Worm (Caenorhabditis elegans) whole organism, L4 larva: Measurements from ENCODE around the gene msi-1.
A peak's percentile ranks its signal among the peaks of the same experiment; 100 is the strongest.

Source experiments
- F37D6.2 ChIP-seq: sonication (generic microtip); optimal IDR thresholded peaks from 2 replicates; lab custom pipeline; 2016; ENCODE audit warnings: mild to moderate bottlenecking, missing genetic modification characterization, missing compliant biosample characterization
- F44E2.7 ChIP-seq: fragments of 200-800 bp; sonication (Bioruptor generic); IDR thresholded peaks from 2 replicates; pipeline ENCODE4 v2.1.2; 2022; ENCODE audit warnings: missing genetic modification characterization, missing compliant biosample characterization
- T20F7.1 ChIP-seq: fragments of 200-800 bp; sonication (Bioruptor generic); optimal IDR thresholded peaks from 2 replicates; lab custom pipeline; 2018; ENCODE audit warnings: mild to moderate bottlenecking, missing genetic modification characterization, missing compliant biosample characterization
- T26A8.4 ChIP-seq: fragments of 200-800 bp; sonication (Bioruptor generic); IDR thresholded peaks from 2 replicates; pipeline ENCODE4 v1.3.6; 2022; ENCODE audit warnings: missing genetic modification characterization, missing compliant biosample characterization
- Y5F2A.4 ChIP-seq: fragments of 200-800 bp; sonication (Bioruptor generic); optimal IDR thresholded peaks from 2 replicates; lab custom pipeline; 2018; ENCODE audit warnings: mild to moderate bottlenecking, missing genetic modification characterization, missing compliant biosample characterization
- Y75B8A.6 ChIP-seq: fragments of 200-800 bp; sonication (Bioruptor generic); IDR thresholded peaks from 2 replicates; pipeline ENCODE4 v1.3.6; 2022; ENCODE audit warnings: missing genetic modification reagents, missing genetic modification characterization, missing compliant biosample characterization
- ZK337.2 ChIP-seq: fragments of 200-800 bp; sonication (Bioruptor generic); IDR thresholded peaks from 2 replicates; pipeline ENCODE4 v1.3.6; 2022; ENCODE audit warnings: missing genetic modification reagents, missing genetic modification characterization, missing compliant biosample characterization
- aha-1 ChIP-seq: fragments of 150-350 bp; peaks from one replicate; lab custom pipeline; 2014; ENCODE audit warnings: missing biosample characterization, missing genetic modification characterization
- attf-4 ChIP-seq: sonication (generic microtip); optimal IDR thresholded peaks from 3 replicates; lab custom pipeline; 2017; ENCODE audit warnings: missing biosample characterization, missing genetic modification characterization
- ceh-28 ChIP-seq: fragments of 150-350 bp; optimal IDR thresholded peaks from 2 replicates; lab custom pipeline; 2014; ENCODE audit warnings: missing biosample characterization, missing genetic modification reagents, missing genetic modification characterization
- ceh-32 ChIP-seq: sonication (generic microtip); optimal IDR thresholded peaks from 2 replicates; lab custom pipeline; 2016; ENCODE audit warnings: mild to moderate bottlenecking, missing genetic modification characterization, missing compliant biosample characterization; ENCODE audit not compliant: poor library complexity
- ceh-44 ChIP-seq: fragments of 200-800 bp; sonication (Bioruptor generic); IDR thresholded peaks from 2 replicates; pipeline ENCODE4 v1.3.6; 2022; ENCODE audit warnings: missing genetic modification reagents, missing genetic modification characterization, missing compliant biosample characterization
- ceh-82 ChIP-seq: sonication (generic microtip); optimal IDR thresholded peaks from 2 replicates; lab custom pipeline; 2017; ENCODE audit warnings: missing biosample characterization, missing genetic modification characterization
- ctbp-1 ChIP-seq: fragments of 200-800 bp; sonication (Bioruptor generic); IDR thresholded peaks from 2 replicates; pipeline ENCODE4 v1.3.6; 2022; ENCODE audit warnings: missing genetic modification reagents, missing genetic modification characterization, missing compliant biosample characterization
- daf-12 ChIP-seq: fragments of 150-350 bp; optimal IDR thresholded peaks from 2 replicates; lab custom pipeline; 2014; ENCODE audit warnings: missing biosample characterization, missing genetic modification reagents, missing genetic modification characterization
- daf-16 ChIP-seq, 3 experiments: sonication (generic microtip); optimal IDR thresholded peaks; 2 replicates each; lab custom pipeline; 2016 to 2017; ENCODE audit warnings: missing genetic modification characterization in 3 of 3, missing genetic modification reagents in 3 of 3, mild to moderate bottlenecking in 2 of 3, missing compliant biosample characterization in 2 of 3, missing biosample characterization in 1 of 3, moderate library complexity in 1 of 3
- daf-19 ChIP-seq: fragments of 200-800 bp; sonication (Bioruptor generic); conservative IDR thresholded peaks from 2 replicates; pipeline ENCODE4 v1.3.6; 2022; ENCODE audit warnings: missing genetic modification characterization, missing compliant biosample characterization
- duxl-1 ChIP-seq: sonication (generic microtip); optimal IDR thresholded peaks from 2 replicates; lab custom pipeline; 2016; ENCODE audit warnings: mild to moderate bottlenecking, missing genetic modification characterization, moderate library complexity, missing compliant biosample characterization; ENCODE audit not compliant: poor library complexity
- egl-27 ChIP-seq: sonication (generic microtip); optimal IDR thresholded peaks from 3 replicates; lab custom pipeline; 2017; ENCODE audit warnings: missing biosample characterization, missing genetic modification reagents, missing genetic modification characterization
- egl-43 ChIP-seq: fragments of 200-800 bp; sonication (Bioruptor generic); IDR thresholded peaks from 2 replicates; pipeline ENCODE4 v1.3.6; 2022; ENCODE audit warnings: missing genetic modification reagents, missing genetic modification characterization, missing compliant biosample characterization
- jun-1 ChIP-seq: fragments of 150-350 bp; optimal IDR thresholded peaks from 2 replicates; lab custom pipeline; 2014; ENCODE audit warnings: missing biosample characterization, missing genetic modification reagents, missing genetic modification characterization
- lin-1 ChIP-seq: fragments of 200-800 bp; sonication (Bioruptor generic); IDR thresholded peaks from 2 replicates; pipeline ENCODE4 v1.3.6; 2022; ENCODE audit warnings: missing genetic modification reagents, missing genetic modification characterization, missing compliant biosample characterization
- lin-13 ChIP-seq: fragments of 150-350 bp; optimal IDR thresholded peaks from 2 replicates; lab custom pipeline; 2014; ENCODE audit warnings: missing biosample characterization, missing genetic modification reagents, missing genetic modification characterization
- lin-15B ChIP-seq: fragments of 150-350 bp; sonication (generic microtip); optimal IDR thresholded peaks from 3 replicates; lab custom pipeline; 2014; ENCODE audit warnings: missing biosample characterization, missing genetic modification characterization
- lin-29 ChIP-seq: fragments of 200-800 bp; sonication (Bioruptor generic); IDR thresholded peaks from 2 replicates; pipeline ENCODE4 v1.3.6; 2022; ENCODE audit warnings: missing genetic modification reagents, missing genetic modification characterization, missing compliant biosample characterization
- lin-39 ChIP-seq: fragments of 150-350 bp; optimal IDR thresholded peaks from 2 replicates; lab custom pipeline; 2014; ENCODE audit warnings: missing biosample characterization, missing genetic modification reagents, missing genetic modification characterization
- lsy-2 ChIP-seq, 2 experiments: fragments of 150-350 bp in 1 of 2; sonication (generic microtip) in 1 of 2; optimal IDR thresholded peaks; 2 replicates each; lab custom pipeline; 2014 to 2017; ENCODE audit warnings: missing biosample characterization in 2 of 2, missing genetic modification characterization in 2 of 2
- madf-9 ChIP-seq: fragments of 200-800 bp; sonication (Bioruptor generic); conservative IDR thresholded peaks from 2 replicates; pipeline ENCODE4 v1.3.6; 2022; ENCODE audit warnings: missing genetic modification reagents, missing genetic modification characterization, missing compliant biosample characterization
- mdl-1 ChIP-seq, 2 experiments: fragments of 150-350 bp in 1 of 2; sonication (generic microtip) in 1 of 2; optimal IDR thresholded peaks; 2 replicates each; lab custom pipeline; 2014 to 2017; ENCODE audit warnings: missing biosample characterization in 2 of 2, missing genetic modification characterization in 2 of 2
- mep-1 ChIP-seq: fragments of 150-350 bp; sonication (generic microtip); optimal IDR thresholded peaks from 3 replicates; lab custom pipeline; 2014; ENCODE audit warnings: missing biosample characterization, missing genetic modification characterization
- mxl-3 ChIP-seq: fragments of 200-800 bp; sonication (Bioruptor generic); optimal IDR thresholded peaks from 2 replicates; lab custom pipeline; 2018; ENCODE audit warnings: mild to moderate bottlenecking, missing genetic modification characterization, missing compliant biosample characterization
- nhr-111 ChIP-seq: fragments of 200-800 bp; sonication (Bioruptor generic); optimal IDR thresholded peaks from 2 replicates; lab custom pipeline; 2018; ENCODE audit warnings: mild to moderate bottlenecking, missing genetic modification characterization, missing compliant biosample characterization
- nhr-28 ChIP-seq: fragments of 150-350 bp; optimal IDR thresholded peaks from 2 replicates; lab custom pipeline; 2014; ENCODE audit warnings: missing biosample characterization, missing genetic modification characterization
- nhr-41 ChIP-seq: fragments of 200-800 bp; sonication (Bioruptor generic); IDR thresholded peaks from 2 replicates; pipeline ENCODE4 v1.3.6; 2022; ENCODE audit warnings: missing genetic modification reagents, missing genetic modification characterization, missing compliant biosample characterization
- nhr-76 ChIP-seq: fragments of 150-350 bp; optimal IDR thresholded peaks from 2 replicates; lab custom pipeline; 2014; ENCODE audit warnings: missing biosample characterization, missing genetic modification characterization
- pha-4 ChIP-seq, 2 experiments: fragments of 150-350 bp in 1 of 2; fragments of 200-800 bp in 1 of 2; sonication (Bioruptor generic) in 1 of 2; IDR thresholded peaks in 1 of 2; optimal IDR thresholded peaks in 1 of 2; 2 replicates each; pipeline versions ENCODE4 v1.3.6 to Lab custom; 2014 to 2022; ENCODE audit warnings: missing genetic modification characterization in 2 of 2, missing genetic modification reagents in 2 of 2, missing biosample characterization in 1 of 2, missing compliant biosample characterization in 1 of 2
- pqm-1 ChIP-seq: sonication (generic microtip); optimal IDR thresholded peaks from 2 replicates; lab custom pipeline; 2017; ENCODE audit warnings: missing biosample characterization, missing genetic modification characterization
- saeg-2 ChIP-seq: fragments of 200-800 bp; sonication (Bioruptor generic); IDR thresholded peaks from 2 replicates; pipeline ENCODE4 v1.3.6; 2022; ENCODE audit warnings: missing genetic modification reagents, missing genetic modification characterization, missing compliant biosample characterization
- snpc-1.2 ChIP-seq: fragments of 200-800 bp; sonication (Bioruptor generic); IDR thresholded peaks from 2 replicates; pipeline ENCODE4 v1.3.6; 2022; ENCODE audit warnings: missing genetic modification reagents, missing genetic modification characterization, missing compliant biosample characterization
- tag-97 ChIP-seq: fragments of 200-800 bp; sonication (Bioruptor generic); IDR thresholded peaks from 2 replicates; pipeline ENCODE4 v1.3.6; 2022; ENCODE audit warnings: missing genetic modification characterization, missing compliant biosample characterization
- unc-130 ChIP-seq: sonication (generic microtip); optimal IDR thresholded peaks from 2 replicates; lab custom pipeline; 2016; ENCODE audit warnings: missing genetic modification reagents, missing genetic modification characterization, missing compliant biosample characterization
- unc-62 ChIP-seq, 3 experiments: fragments of 150-350 bp in 1 of 3; sonication (generic microtip); optimal IDR thresholded peaks in 2 of 3; peaks in 1 of 3; 1 replicate in 1 of 3; 2 replicates in 2 of 3; lab custom pipeline; 2014 to 2017; ENCODE audit warnings: missing biosample characterization in 3 of 3, missing genetic modification characterization in 3 of 3, missing genetic modification reagents in 3 of 3, missing genotype in 1 of 3
- zfp-3 ChIP-seq: fragments of 200-800 bp; sonication (Bioruptor generic); conservative IDR thresholded peaks from 2 replicates; pipeline ENCODE4 v1.3.6; 2022; ENCODE audit warnings: missing genetic modification reagents, missing genetic modification characterization, missing compliant biosample characterization
- zip-2 ChIP-seq: fragments of 150-350 bp; optimal IDR thresholded peaks from 2 replicates; lab custom pipeline; 2014; ENCODE audit warnings: missing biosample characterization, missing genetic modification characterization
- ztf-11 ChIP-seq: fragments of 150-350 bp; optimal IDR thresholded peaks from 2 replicates; lab custom pipeline; 2014; ENCODE audit warnings: missing biosample characterization, missing genetic modification characterization

msi-1 gene

ce11 chrIII:4019801-4020200 lies 43.6 kb upstream of the msi-1 start, which contains the start of gene snpc-3.4 (continued):
- TF ChIP-seq pha-4 (GFP tag; IDR thresholded peaks at IDR 0.05; lab: Robert Waterston, UW) (no peak), pha-4 (tag; optimal IDR thresholded peaks at IDR 0.05; lab: Kevin White, UChicago) (peak; percentile 36), lin-29 (GFP tag; lab: Robert Waterston, UW) (no peak), tag-97 (GFP tag; lab: Robert Waterston, UW) (no peak), egl-43 (no peak), aha-1 (tag; lab: Kevin White, UChicago) (peak; percentile 94), daf-16 (GFP tag; optimal IDR thresholded peaks at IDR 0.05; lab: Kevin White, UChicago) (no peak), daf-16 (tag; optimal IDR thresholded peaks at IDR 0.05; lab: Kevin White, UChicago) (no peak), daf-19 (no peak), ceh-44 (GFP tag; lab: Robert Waterston, UW) (no peak), T26A8.4 (GFP tag; lab: Robert Waterston, UW) (no peak), attf-4 (tag; lab: Kevin White, UChicago) (no peak)
- TF ChIP-seq, all 104 proteins: peak for 29

ce11 chrIII:4018591-4019580 lies 42.7 kb upstream of the msi-1 start:
- TF ChIP-seq ceh-32 (tag; lab: Kevin White, UChicago) (no peak), tag-97 (GFP tag; lab: Robert Waterston, UW) (no peak), ztf-11 (tag; lab: Kevin White, UChicago) (no peak), zfp-3 (no peak), duxl-1 (tag; lab: Kevin White, UChicago) (no peak), lsy-2 (tag; optimal IDR thresholded peaks at IDR 0.05; lab: Kevin White, UChicago) (peak in 1 of 2 experiments; percentile 22), nhr-76 (tag; lab: Kevin White, UChicago) (no peak), egl-27 (tag; lab: Kevin White, UChicago) (no peak), lin-15B (tag; lab: Kevin White, UChicago) (no peak), nhr-111 (GFP tag; lab: Kevin White, UChicago) (no peak), unc-130 (GFP tag; lab: Kevin White, UChicago) (no peak), mdl-1 (tag; optimal IDR thresholded peaks at IDR 0.05; lab: Kevin White, UChicago) (no peak), pqm-1 (tag; lab: Kevin White, UChicago) (peak; percentile 72), lin-39 (tag; lab: Kevin White, UChicago) (no peak), F37D6.2 (tag; lab: Kevin White, UChicago) (no peak), daf-19 (no peak), lin-1 (GFP tag; lab: Robert Waterston, UW) (no peak), aha-1 (tag; lab: Kevin White, UChicago) (peak; percentile 97), ceh-28 (tag; lab: Kevin White, UChicago) (no peak), lin-13 (no peak), mep-1 (tag; lab: Kevin White, UChicago) (peak; percentile 52), mxl-3 (GFP tag; lab: Kevin White, UChicago) (peak; percentile 55), T20F7.1 (no peak), ceh-82 (tag; lab: Kevin White, UChicago) (no peak), T26A8.4 (GFP tag; lab: Robert Waterston, UW) (no peak), unc-62 (GFP tag; optimal IDR thresholded peaks at IDR 0.05 in 1 of 2; lab: Kevin White, UChicago) (peak in 1 of 2 experiments; percentile 95), unc-62 (tag; optimal IDR thresholded peaks at IDR 0.05; lab: Kevin White, UChicago) (no peak), madf-9 (GFP tag; lab: Robert Waterston, UW) (no peak), nhr-41 (GFP tag; lab: Robert Waterston, UW) (no peak; the same call in 1 of the 2 replicates), jun-1 (tag; lab: Kevin White, UChicago) (no peak), nhr-28 (peak; percentile 56), Y75B8A.6 (GFP tag; lab: Robert Waterston, UW) (no peak), zip-2 (tag; lab: Kevin White, UChicago) (no peak), F44E2.7 (GFP tag; lab: Robert Waterston, UW) (no peak), snpc-1.2 (GFP tag; lab: Robert Waterston, UW) (no peak), saeg-2 (GFP tag; lab: Robert Waterston, UW) (no peak), ZK337.2 (GFP tag; lab: Robert Waterston, UW) (no peak), Y5F2A.4 (GFP tag; lab: Kevin White, UChicago) (no peak), daf-12 (no peak), ctbp-1 (no peak)
